Worm (Caenorhabditis elegans) whole organism, L3 larva: Measurements from ENCODE around the gene fkh-2.

ENCODE experiments used
- ceh-82 ChIP-seq: fragments of 150-350 bp; optimal IDR thresholded peaks from 2 replicates; lab custom pipeline; 2014; ENCODE audit warnings: missing biosample characterization, missing genetic modification characterization
- elt-3 ChIP-seq, 3 experiments: fragments of 150-350 bp in 1 of 3; sonication (generic microtip) in 2 of 3; optimal IDR thresholded peaks; 2 replicates in 2 of 3; 4 replicates in 1 of 3; lab custom pipeline; 2014 to 2017; ENCODE audit warnings: missing biosample characterization in 3 of 3, missing genetic modification characterization in 3 of 3
- fkh-10 ChIP-seq: sonication (generic microtip); optimal IDR thresholded peaks from 2 replicates; lab custom pipeline; 2017; ENCODE audit warnings: missing biosample characterization, missing genetic modification reagents, missing genetic modification characterization
- fos-1 ChIP-seq: fragments of 150-350 bp; optimal IDR thresholded peaks from 2 replicates; lab custom pipeline; 2014; ENCODE audit warnings: missing biosample characterization, missing genetic modification characterization
- nhr-11 ChIP-seq: fragments of 150-350 bp; optimal IDR thresholded peaks from 2 replicates; lab custom pipeline; 2014; ENCODE audit warnings: missing biosample characterization, missing genetic modification characterization
- nhr-12 ChIP-seq: fragments of 150-350 bp; optimal IDR thresholded peaks from 2 replicates; lab custom pipeline; 2014; ENCODE audit warnings: missing biosample characterization, missing genetic modification characterization
- nhr-23 ChIP-seq: fragments of 150-350 bp; optimal IDR thresholded peaks from 2 replicates; lab custom pipeline; 2014; ENCODE audit warnings: missing biosample characterization, missing genetic modification reagents, missing genetic modification characterization
- nhr-28 ChIP-seq: fragments of 150-350 bp; optimal IDR thresholded peaks from 2 replicates; lab custom pipeline; 2014; ENCODE audit warnings: missing biosample characterization, missing genetic modification characterization
- nhr-76 ChIP-seq: fragments of 150-350 bp; sonication (generic microtip); optimal IDR thresholded peaks from 5 replicates; lab custom pipeline; 2014; ENCODE audit warnings: missing biosample characterization, missing genetic modification characterization
- snpc-4 ChIP-seq: fragments of 150-350 bp; optimal IDR thresholded peaks from 2 replicates; lab custom pipeline; 2014; ENCODE audit warnings: missing biosample characterization, missing genetic modification characterization
- ztf-11 ChIP-seq: fragments of 150-350 bp; optimal IDR thresholded peaks from 2 replicates; lab custom pipeline; 2014; ENCODE audit warnings: missing biosample characterization, missing genetic modification characterization

- TF ChIP-seq nhr-12 (tag; lab: Kevin White, UChicago) (no peak), fos-1 (tag; lab: Kevin White, UChicago) (no peak), snpc-4 (tag; lab: Kevin White, UChicago) (no peak), nhr-28 (no peak), fkh-10 (GFP tag; lab: Kevin White, UChicago) (no peak), nhr-11 (tag; lab: Kevin White, UChicago) (no peak), ztf-11 (tag; lab: Kevin White, UChicago) (no peak), elt-3 (tag; optimal IDR thresholded peaks at IDR 0.05; lab: Kevin White, UChicago) (peak in 1 of 3 experiments; percentile 88), nhr-23 (tag; lab: Kevin White, UChicago) (no peak), nhr-76 (no peak), ceh-82 (tag; lab: Kevin White, UChicago) (no peak)
These were observed 14.1 kb upstream of the fkh-2 start for ce11 chrX:3756238-3756637.
